Fruit fly (Drosophila melanogaster) whole organism, embryonic: Measurements from ENCODE around the gene vsg.

ENCODE experiments used
- Abd-B ChIP-seq: fragments of 200-800 bp; sonication (Bioruptor generic); optimal IDR thresholded peaks from 2 replicates; lab custom pipeline; 2018; ENCODE audit warnings: missing biosample characterization, mild to moderate bottlenecking, missing genetic modification characterization, moderate library complexity
- Atf3 ChIP-seq: fragments of 200-800 bp; sonication (Bioruptor generic); optimal IDR thresholded peaks from 3 replicates; lab custom pipeline; 2016; ENCODE audit warnings: missing biosample characterization, missing genetic modification characterization
- B-H2 ChIP-seq: fragments of 200-800 bp; sonication (Bioruptor generic); optimal IDR thresholded peaks from 2 replicates; lab custom pipeline; 2018; ENCODE audit warnings: missing biosample characterization, mild to moderate bottlenecking, missing genetic modification characterization
- Blimp-1 ChIP-seq: fragments of 200-800 bp; sonication (Bioruptor generic); optimal IDR thresholded peaks from 3 replicates; lab custom pipeline; 2018; ENCODE audit warnings: missing biosample characterization, missing genetic modification characterization, mild to moderate bottlenecking, moderate library complexity, missing genetic modification reagents
- CG10147 ChIP-seq: fragments of 200-800 bp; sonication (Bioruptor generic); optimal IDR thresholded peaks from 2 replicates; lab custom pipeline; 2019; ENCODE audit warnings: missing biosample characterization, mild to moderate bottlenecking, missing genetic modification characterization, moderate library complexity
- CG12299 ChIP-seq: fragments of 200-800 bp; sonication (Bioruptor generic); optimal IDR thresholded peaks from 2 replicates; lab custom pipeline; 2018; ENCODE audit warnings: missing biosample characterization, mild to moderate bottlenecking, missing genetic modification characterization
- CG1233 ChIP-seq: fragments of 200-800 bp; sonication (Bioruptor generic); optimal IDR thresholded peaks from 4 replicates; lab custom pipeline; 2018; ENCODE audit warnings: missing biosample characterization, mild to moderate bottlenecking, missing genetic modification characterization
- CG12391 ChIP-seq: fragments of 200-800 bp; sonication (Bioruptor generic); optimal IDR thresholded peaks from 3 replicates; lab custom pipeline; 2018; ENCODE audit warnings: missing biosample characterization, mild to moderate bottlenecking, missing genetic modification characterization, moderate library complexity
- CG12942 ChIP-seq: fragments of 200-800 bp; sonication (Bioruptor generic); optimal IDR thresholded peaks from 3 replicates; lab custom pipeline; 2016; ENCODE audit warnings: missing biosample characterization, missing genetic modification characterization
- CG13296 ChIP-seq: fragments of 200-800 bp; sonication (Bioruptor generic); optimal IDR thresholded peaks from 3 replicates; lab custom pipeline; 2018; ENCODE audit warnings: missing biosample characterization, mild to moderate bottlenecking, missing genetic modification characterization
- CG15073 ChIP-seq: fragments of 200-800 bp; sonication (Bioruptor generic); optimal IDR thresholded peaks from 2 replicates; lab custom pipeline; 2016; ENCODE audit warnings: missing biosample characterization, missing genetic modification characterization
- CG1529 ChIP-seq: fragments of 200-800 bp; sonication (Bioruptor generic); optimal IDR thresholded peaks from 3 replicates; lab custom pipeline; 2018; ENCODE audit warnings: missing biosample characterization, missing genetic modification characterization
- CG16813 ChIP-seq: fragments of 200-800 bp; sonication (Bioruptor generic); IDR thresholded peaks from 3 replicates; pipeline ENCODE4 v1.3.6; 2022; ENCODE audit warnings: missing biosample characterization, missing genetic modification characterization; ENCODE audit not compliant: partially characterized antibody
- CG2116 ChIP-seq: fragments of 200-800 bp; sonication (Bioruptor generic); optimal IDR thresholded peaks from 3 replicates; lab custom pipeline; 2018; ENCODE audit warnings: missing biosample characterization, mild to moderate bottlenecking, missing genetic modification characterization
- CG31388 ChIP-seq: fragments of 200-800 bp; sonication (Bioruptor generic); optimal IDR thresholded peaks from 2 replicates; lab custom pipeline; 2016; ENCODE audit warnings: missing biosample characterization, missing genetic modification characterization
- CG34224 ChIP-seq: fragments of 200-800 bp; sonication (Bioruptor generic); IDR thresholded peaks from 3 replicates; pipeline ENCODE4 v1.3.6; 2022; ENCODE audit warnings: missing biosample characterization, missing genetic modification characterization; ENCODE audit not compliant: partially characterized antibody
- CG3995 ChIP-seq: fragments of 200-800 bp; sonication (Bioruptor generic); optimal IDR thresholded peaks from 3 replicates; lab custom pipeline; 2016; ENCODE audit warnings: missing biosample characterization, missing genetic modification characterization
- CG4854 ChIP-seq: fragments of 200-800 bp; sonication (Bioruptor generic); optimal IDR thresholded peaks from 2 replicates; lab custom pipeline; 2016; ENCODE audit warnings: missing biosample characterization, missing genetic modification characterization, inconsistent platforms
- CG6654 ChIP-seq: fragments of 200-800 bp; sonication (Bioruptor generic); optimal IDR thresholded peaks from 2 replicates; lab custom pipeline; 2017; ENCODE audit warnings: missing biosample characterization, mild to moderate bottlenecking, missing genetic modification characterization
- CG8924 ChIP-seq: fragments of 200-800 bp; optimal IDR thresholded peaks from 3 replicates; lab custom pipeline; 2019; ENCODE audit warnings: missing biosample characterization, mild to moderate bottlenecking, missing genetic modification characterization, moderate library complexity
- Dp ChIP-seq: fragments of 200-800 bp; sonication (Bioruptor generic); optimal IDR thresholded peaks from 2 replicates; lab custom pipeline; 2018; ENCODE audit warnings: missing biosample characterization, mild to moderate bottlenecking, missing genetic modification characterization, moderate library complexity
- E2f1 ChIP-seq: fragments of 200-800 bp; sonication (Bioruptor generic); IDR thresholded peaks from 2 replicates; pipeline ENCODE4 v1.3.6; 2022; ENCODE audit warnings: missing biosample characterization, missing genetic modification characterization
- Elba2 ChIP-seq: fragments of 200-800 bp; sonication (Bioruptor generic); optimal IDR thresholded peaks from 3 replicates; lab custom pipeline; 2016; ENCODE audit warnings: missing biosample characterization, missing genetic modification characterization
- Meics ChIP-seq: fragments of 200-800 bp; sonication (Bioruptor generic); optimal IDR thresholded peaks from 2 replicates; lab custom pipeline; 2017; ENCODE audit warnings: missing biosample characterization, mild to moderate bottlenecking, missing genetic modification characterization
- NC2β ChIP-seq: fragments of 200-800 bp; sonication (Bioruptor generic); optimal IDR thresholded peaks from 2 replicates; lab custom pipeline; 2016; ENCODE audit warnings: missing biosample characterization, missing genetic modification characterization
- NFAT ChIP-seq: fragments of 200-800 bp; sonication (Bioruptor generic); IDR thresholded peaks from 2 replicates; pipeline ENCODE4 v1.3.6; 2022; ENCODE audit warnings: missing biosample characterization, missing genetic modification characterization
- Nf-YB ChIP-seq: fragments of 200-800 bp; sonication (Bioruptor generic); optimal IDR thresholded peaks from 3 replicates; lab custom pipeline; 2019; ENCODE audit warnings: missing biosample characterization, mild to moderate bottlenecking, missing genetic modification characterization, moderate library complexity
- PHDP ChIP-seq: fragments of 200-800 bp; sonication (Bioruptor generic); optimal IDR thresholded peaks from 3 replicates; lab custom pipeline; 2018; ENCODE audit warnings: missing biosample characterization, mild to moderate bottlenecking, missing genetic modification characterization, moderate library complexity
- Spps ChIP-seq: fragments of 200-800 bp; sonication (Bioruptor generic); optimal IDR thresholded peaks from 2 replicates; lab custom pipeline; 2018; ENCODE audit warnings: missing biosample characterization, mild to moderate bottlenecking, missing genetic modification characterization
- Sry-δ ChIP-seq: fragments of 200-800 bp; sonication (Bioruptor generic); optimal IDR thresholded peaks from 2 replicates; lab custom pipeline; 2016; ENCODE audit warnings: missing biosample characterization, missing genetic modification characterization
- Stat92E ChIP-seq, 3 experiments: fragments of >200 bp in 2 of 3; fragments of 200-800 bp in 1 of 3; sonication (Bioruptor generic) in 1 of 3; optimal IDR thresholded peaks; 2 replicates each; lab custom pipeline; 2017 to 2019; ENCODE audit warnings: missing biosample characterization in 3 of 3, missing genetic modification characterization in 3 of 3, mild to moderate bottlenecking in 1 of 3, moderate library complexity in 1 of 3
- ab ChIP-seq: fragments of 200-800 bp; sonication (Bioruptor generic); optimal IDR thresholded peaks from 2 replicates; lab custom pipeline; 2016; ENCODE audit warnings: missing biosample characterization, missing genetic modification characterization
- cato ChIP-seq: fragments of 200-800 bp; sonication (Bioruptor generic); optimal IDR thresholded peaks from 2 replicates; lab custom pipeline; 2016; ENCODE audit warnings: missing biosample characterization, missing genetic modification characterization, borderline replicate concordance
- dmrt11E ChIP-seq: fragments of 200-800 bp; sonication (Bioruptor generic); optimal IDR thresholded peaks from 3 replicates; lab custom pipeline; 2018; ENCODE audit warnings: missing biosample characterization, mild to moderate bottlenecking, missing genetic modification characterization, moderate library complexity
- en ChIP-seq: fragments of 200-800 bp; sonication (Bioruptor generic); optimal IDR thresholded peaks from 2 replicates; lab custom pipeline; 2016; ENCODE audit warnings: missing biosample characterization, missing genetic modification characterization
- eve ChIP-seq, 2 experiments: fragments of >200 bp; optimal IDR thresholded peaks; 2 replicates each; lab custom pipeline; 2017; ENCODE audit warnings: missing biosample characterization in 2 of 2, missing genetic modification characterization in 2 of 2
- grau ChIP-seq: fragments of 200-800 bp; optimal IDR thresholded peaks from 3 replicates; lab custom pipeline; 2019; ENCODE audit warnings: missing biosample characterization, mild to moderate bottlenecking, missing genetic modification characterization, moderate library complexity
- gsb-n ChIP-seq: fragments of 200-800 bp; sonication (Bioruptor generic); optimal IDR thresholded peaks from 3 replicates; lab custom pipeline; 2018; ENCODE audit warnings: missing biosample characterization, mild to moderate bottlenecking, missing genetic modification characterization
- her ChIP-seq: fragments of 200-800 bp; sonication (Bioruptor generic); optimal IDR thresholded peaks from 2 replicates; lab custom pipeline; 2016; ENCODE audit warnings: missing biosample characterization, missing genetic modification characterization
- hth ChIP-seq: fragments of >200 bp; optimal IDR thresholded peaks from 2 replicates; lab custom pipeline; 2017; ENCODE audit warnings: inconsistent platforms
- lov ChIP-seq, 2 experiments: fragments of 200-800 bp in 1 of 2; fragments of >200 bp in 1 of 2; sonication (Bioruptor generic) in 1 of 2; IDR thresholded peaks in 1 of 2; optimal IDR thresholded peaks in 1 of 2; 2 replicates in 1 of 2; 3 replicates in 1 of 2; pipeline versions ENCODE4 v1.3.6 to Lab custom; 2017 to 2022; ENCODE audit warnings: missing biosample characterization in 1 of 2, missing genetic modification characterization in 1 of 2
- oc ChIP-seq: fragments of 200-800 bp; sonication (Bioruptor generic); optimal IDR thresholded peaks from 2 replicates; lab custom pipeline; 2018; ENCODE audit warnings: missing biosample characterization, mild to moderate bottlenecking, missing genetic modification characterization, moderate library complexity
- odd ChIP-seq: fragments of 200-800 bp; sonication (Bioruptor generic); optimal IDR thresholded peaks from 2 replicates; lab custom pipeline; 2017; ENCODE audit warnings: missing biosample characterization, mild to moderate bottlenecking, missing genetic modification characterization
- pb ChIP-seq: fragments of 200-800 bp; sonication (Bioruptor generic); optimal IDR thresholded peaks from 3 replicates; lab custom pipeline; 2016; ENCODE audit warnings: missing biosample characterization, missing genetic modification characterization
- pfk ChIP-seq: fragments of 200-800 bp; sonication (Bioruptor generic); optimal IDR thresholded peaks from 2 replicates; lab custom pipeline; 2018; ENCODE audit warnings: missing biosample characterization, mild to moderate bottlenecking, missing genetic modification characterization, moderate library complexity
- pita ChIP-seq: fragments of 200-800 bp; sonication (Bioruptor generic); optimal IDR thresholded peaks from 2 replicates; lab custom pipeline; 2017; ENCODE audit warnings: missing biosample characterization, mild to moderate bottlenecking, missing genetic modification characterization
- sqz ChIP-seq: fragments of 200-800 bp; sonication (Bioruptor generic); optimal IDR thresholded peaks from 3 replicates; lab custom pipeline; 2018; ENCODE audit warnings: missing biosample characterization, mild to moderate bottlenecking, missing genetic modification characterization
- stc ChIP-seq: fragments of 200-800 bp; sonication (Bioruptor generic); IDR thresholded peaks from 2 replicates; pipeline ENCODE4 v1.3.6; 2022; ENCODE audit warnings: missing biosample characterization, missing genetic modification characterization
- toy ChIP-seq: fragments of 200-800 bp; sonication (Bioruptor generic); IDR thresholded peaks from 2 replicates; pipeline ENCODE4 v1.3.6; 2022; ENCODE audit warnings: missing biosample characterization, missing genetic modification characterization

The vsg gene

dm6 chr3L:9744060-9744549, 30.0 kb downstream of the vsg start (continued):
- TF ChIP-seq CG2116 (GFP tag; lab: Kevin White, UChicago) (peak; percentile 27), Dp (GFP tag; lab: Kevin White, UChicago) (no peak), CG12391 (tag; lab: Kevin White, UChicago) (peak; percentile 81), Spps (tag; lab: Kevin White, UChicago) (peak; percentile 70), odd (GFP tag; lab: Kevin White, UChicago) (peak; percentile 81), CG12299 (tag; lab: Kevin White, UChicago) (peak; percentile 60), grau (tag; lab: Kevin White, UChicago) (peak; percentile 84), gsb-n (tag; lab: Kevin White, UChicago) (peak; percentile 80), her (GFP tag; lab: Kevin White, UChicago) (peak; percentile 80), CG15073 (GFP tag; lab: Kevin White, UChicago) (no peak), Sry-δ (peak; percentile 59), CG12942 (GFP tag; lab: Kevin White, UChicago) (peak; percentile 47), CG6654 (GFP tag; lab: Kevin White, UChicago) (peak; percentile 85), Elba2 (GFP tag; lab: Kevin White, UChicago) (no peak), CG1233 (GFP tag; lab: Kevin White, UChicago) (peak; percentile 72), CG16813 (GFP tag; lab: Robert Waterston, UW) (no peak), eve (GFP tag; optimal IDR thresholded peaks at IDR 0.05; lab: Kevin White, UChicago) (no peak), sqz (GFP tag; lab: Kevin White, UChicago) (peak; percentile 75), pita (GFP tag; lab: Kevin White, UChicago) (no peak), Abd-B (peak; percentile 58), Atf3 (GFP tag; lab: Kevin White, UChicago) (peak; percentile 10), CG3995 (GFP tag; lab: Kevin White, UChicago) (peak; percentile 48), PHDP (tag; lab: Kevin White, UChicago) (peak; percentile 76), NC2β (peak; percentile 60), stc (GFP tag; lab: Robert Waterston, UW) (peak; percentile 87), CG4854 (GFP tag; lab: Kevin White, UChicago) (peak; percentile 79), NFAT (GFP tag; lab: Robert Waterston, UW) (peak; percentile 52; the same call in 1 of the 2 replicates), Stat92E (GFP tag; optimal IDR thresholded peaks at IDR 0.05; lab: Kevin White, UChicago) (no peak), CG10147 (GFP tag; lab: Kevin White, UChicago) (peak; percentile 91), toy (GFP tag; lab: Robert Waterston, UW) (0 out of 2 replicates have a peak, but pooled peaks have one; percentile 22), pb (GFP tag; lab: Kevin White, UChicago) (peak; percentile 92), oc (tag; lab: Kevin White, UChicago) (no peak), B-H2 (GFP tag; lab: Kevin White, UChicago) (peak; percentile 13), cato (GFP tag; lab: Kevin White, UChicago) (peak; percentile 61), lov (optimal IDR thresholded peaks at IDR 0.05; lab: Kevin White, UChicago) (no peak), lov (GFP tag; IDR thresholded peaks at IDR 0.05; lab: Robert Waterston, UW) (0 out of 3 replicates have a peak, but pooled peaks have one; percentile 35), Blimp-1 (GFP tag; lab: Kevin White, UChicago) (peak; percentile 92), hth (lab: Kevin White, UChicago) (no peak), CG8924 (tag; lab: Kevin White, UChicago) (peak; percentile 93), ab (GFP tag; lab: Kevin White, UChicago) (no peak), pfk (GFP tag; lab: Kevin White, UChicago) (peak; percentile 85), CG31388 (peak; percentile 87), CG34224 (no peak), E2f1 (peak; percentile 92), dmrt11E (tag; lab: Kevin White, UChicago) (peak; percentile 77), Nf-YB (GFP tag; lab: Kevin White, UChicago) (peak; percentile 61), en (GFP tag; lab: Kevin White, UChicago) (peak; percentile 76), CG1529 (peak; percentile 76), Meics (GFP tag; lab: Kevin White, UChicago) (peak; percentile 89), CG13296 (GFP tag; lab: Kevin White, UChicago) (peak; percentile 93)
